Worm (Caenorhabditis elegans) whole organism, mixed stage, embryonic: Measurements from ENCODE around the gene mccc-1.

ENCODE experiments used
- M03D4.4 ChIP-seq: sonication (generic microtip); optimal IDR thresholded peaks from 2 replicates; lab custom pipeline; 2017; ENCODE audit warnings: mild to moderate bottlenecking, missing genetic modification characterization, missing compliant biosample characterization
- bed-3 ChIP-seq: fragments of 200-800 bp; sonication (Bioruptor generic); optimal IDR thresholded peaks from 3 replicates; lab custom pipeline; 2018; ENCODE audit warnings: mild to moderate bottlenecking, missing genetic modification characterization, moderate library complexity, missing compliant biosample characterization
- blmp-1 ChIP-seq: fragments of 150-350 bp; optimal IDR thresholded peaks from 2 replicates; lab custom pipeline; 2014; ENCODE audit warnings: missing biosample characterization, missing genetic modification characterization
- ceh-39 ChIP-seq: fragments of 150-350 bp; optimal IDR thresholded peaks from 2 replicates; lab custom pipeline; 2014; ENCODE audit warnings: missing biosample characterization, missing genetic modification characterization
- ceh-43 ChIP-seq: fragments of 200-800 bp; sonication (Bioruptor generic); optimal IDR thresholded peaks from 2 replicates; lab custom pipeline; 2018; ENCODE audit warnings: mild to moderate bottlenecking, missing genetic modification characterization, moderate library complexity, missing compliant biosample characterization
- ceh-83 ChIP-seq: fragments of 200-800 bp; sonication (Bioruptor generic); optimal IDR thresholded peaks from 2 replicates; lab custom pipeline; 2018; ENCODE audit warnings: mild to moderate bottlenecking, missing genetic modification characterization, missing compliant biosample characterization
- cnd-1 ChIP-seq: fragments of 200-800 bp; sonication (Bioruptor generic); optimal IDR thresholded peaks from 2 replicates; lab custom pipeline; 2018; ENCODE audit warnings: mild to moderate bottlenecking, missing genetic modification characterization, missing compliant biosample characterization
- drap-1 ChIP-seq: fragments of 200-800 bp; sonication (Bioruptor generic); optimal IDR thresholded peaks from 3 replicates; lab custom pipeline; 2018; ENCODE audit warnings: mild to moderate bottlenecking, missing genetic modification characterization, missing compliant biosample characterization
- elt-1 ChIP-seq: sonication (generic microtip); optimal IDR thresholded peaks from 2 replicates; lab custom pipeline; 2017; ENCODE audit warnings: missing genetic modification characterization, mild to moderate bottlenecking, missing compliant biosample characterization, antibody characterized with exemption, moderate library complexity, borderline replicate concordance; ENCODE audit not compliant: insufficient read depth
- flh-1 ChIP-seq: fragments of 200-800 bp; sonication (Bioruptor generic); optimal IDR thresholded peaks from 2 replicates; lab custom pipeline; 2018; ENCODE audit warnings: mild to moderate bottlenecking, missing genetic modification characterization, moderate library complexity, missing compliant biosample characterization
- ham-2 ChIP-seq: fragments of 200-800 bp; sonication (Bioruptor generic); optimal IDR thresholded peaks from 2 replicates; lab custom pipeline; 2018; ENCODE audit warnings: mild to moderate bottlenecking, missing genetic modification characterization, missing compliant biosample characterization
- hlh-1 ChIP-seq: fragments of 150-350 bp; optimal IDR thresholded peaks from 2 replicates; lab custom pipeline; 2014; ENCODE audit warnings: missing biosample characterization, missing genetic modification reagents, missing genetic modification characterization
- lin-13 ChIP-seq: fragments of 150-350 bp; optimal IDR thresholded peaks from 2 replicates; lab custom pipeline; 2014; ENCODE audit warnings: missing biosample characterization, missing genetic modification characterization
- lin-32 ChIP-seq: fragments of 200-800 bp; sonication (Bioruptor generic); optimal IDR thresholded peaks from 2 replicates; lab custom pipeline; 2018; ENCODE audit warnings: mild to moderate bottlenecking, missing genetic modification characterization, missing compliant biosample characterization
- lsy-2 ChIP-seq: fragments of 150-350 bp; optimal IDR thresholded peaks from 2 replicates; lab custom pipeline; 2014; ENCODE audit warnings: missing biosample characterization, missing genetic modification characterization
- mab-5 ChIP-seq: fragments of 150-350 bp; optimal IDR thresholded peaks from 2 replicates; lab custom pipeline; 2014; ENCODE audit warnings: missing biosample characterization, missing genetic modification characterization
- mep-1 ChIP-seq: fragments of 150-350 bp; optimal IDR thresholded peaks from 2 replicates; lab custom pipeline; 2017; ENCODE audit warnings: missing biosample characterization, missing genetic modification reagents, missing genetic modification characterization, inconsistent platforms
- mls-2 ChIP-seq: sonication (generic microtip); optimal IDR thresholded peaks from 2 replicates; lab custom pipeline; 2016; ENCODE audit warnings: mild to moderate bottlenecking, missing genetic modification characterization, moderate library complexity, missing compliant biosample characterization
- nhr-12 ChIP-seq: fragments of 150-350 bp; optimal IDR thresholded peaks from 2 replicates; lab custom pipeline; 2014; ENCODE audit warnings: missing biosample characterization, missing genetic modification characterization
- nhr-237 ChIP-seq: fragments of 150-350 bp; optimal IDR thresholded peaks from 2 replicates; lab custom pipeline; 2014; ENCODE audit warnings: missing biosample characterization, missing genetic modification characterization
- nhr-28 ChIP-seq: fragments of 150-350 bp; optimal IDR thresholded peaks from 2 replicates; lab custom pipeline; 2014; ENCODE audit warnings: missing biosample characterization, missing genetic modification characterization
- nhr-76 ChIP-seq: sonication (generic microtip); optimal IDR thresholded peaks from 2 replicates; lab custom pipeline; 2017; ENCODE audit warnings: missing biosample characterization, missing genetic modification characterization
- pha-4 ChIP-seq: fragments of 150-350 bp; optimal IDR thresholded peaks from 2 replicates; lab custom pipeline; 2018; ENCODE audit warnings: missing biosample characterization, missing genetic modification reagents, missing genetic modification characterization
- sem-2 ChIP-seq: fragments of 200-800 bp; sonication (Bioruptor generic); optimal IDR thresholded peaks from 2 replicates; lab custom pipeline; 2018; ENCODE audit warnings: mild to moderate bottlenecking, missing genetic modification characterization, missing compliant biosample characterization
- snpc-4 ChIP-seq: fragments of 150-350 bp; optimal IDR thresholded peaks from 2 replicates; lab custom pipeline; 2014; ENCODE audit warnings: missing biosample characterization, missing genetic modification characterization
- sptf-1 ChIP-seq: sonication (generic microtip); optimal IDR thresholded peaks from 2 replicates; lab custom pipeline; 2017; ENCODE audit warnings: mild to moderate bottlenecking, missing genetic modification characterization, moderate library complexity, missing compliant biosample characterization
- tbx-8 ChIP-seq: fragments of 200-800 bp; sonication (Bioruptor generic); optimal IDR thresholded peaks from 2 replicates; lab custom pipeline; 2018; ENCODE audit warnings: mild to moderate bottlenecking, missing genetic modification characterization, moderate library complexity, missing compliant biosample characterization
- unc-120 ChIP-seq: sonication (generic microtip); optimal IDR thresholded peaks from 2 replicates; lab custom pipeline; 2017; ENCODE audit warnings: missing genetic modification characterization, missing compliant biosample characterization; ENCODE audit not compliant: poor library complexity, severe bottlenecking
- unc-39 ChIP-seq: fragments of 150-350 bp; optimal IDR thresholded peaks from 2 replicates; lab custom pipeline; 2014; ENCODE audit warnings: missing biosample characterization, missing genetic modification characterization
- zip-8 ChIP-seq: fragments of 150-350 bp; optimal IDR thresholded peaks from 2 replicates; lab custom pipeline; 2014; ENCODE audit warnings: missing biosample characterization, missing genetic modification characterization
- ztf-11 ChIP-seq: fragments of 150-350 bp; optimal IDR thresholded peaks from 2 replicates; lab custom pipeline; 2014; ENCODE audit warnings: missing biosample characterization, missing genetic modification characterization

mccc-1 gene

ce11 chrIV:9858970-9859369, 25.4 kb upstream of the mccc-1 start:
- TF ChIP-seq lsy-2 (no peak), tbx-8 (GFP tag; lab: Kevin White, UChicago) (no peak), nhr-12 (no peak), mab-5 (tag; lab: Kevin White, UChicago) (no peak), elt-1 (no peak), unc-120 (tag; lab: Kevin White, UChicago) (no peak)

ce11 chrIV:9861921-9862320, 22.4 kb upstream of the mccc-1 start, which contains the start of gene K07F5.14:
Gene K07F5.14 (plus strand): TSS chrIV:9862221.
- TF ChIP-seq pha-4 (tag; lab: Kevin White, UChicago): no peak

ce11 chrIV:9863817-9864216, 20.6 kb upstream of the mccc-1 start, which contains the start of gene K07F5.16:
Gene K07F5.16 (plus strand): TSS chrIV:9864117.
- no peak for TF ChIP-seq drap-1 (GFP tag; lab: Kevin White, UChicago)
- TF ChIP-seq M03D4.4 (tag; lab: Kevin White, UChicago): no peak
- no peak for TF ChIP-seq zip-8
- no peak for TF ChIP-seq lin-32 (GFP tag; lab: Kevin White, UChicago)
- TF ChIP-seq nhr-12: no peak
- TF ChIP-seq cnd-1 (tag; lab: Kevin White, UChicago): no peak
- TF ChIP-seq mep-1 (tag; lab: Kevin White, UChicago): no peak
- no peak for TF ChIP-seq blmp-1 (tag; lab: Kevin White, UChicago)
- no peak for TF ChIP-seq nhr-237 (tag; lab: Kevin White, UChicago)
- TF ChIP-seq tbx-8 (GFP tag; lab: Kevin White, UChicago): no peak
- no peak for TF ChIP-seq ham-2 (GFP tag; lab: Kevin White, UChicago)
- TF ChIP-seq flh-1 (GFP tag; lab: Kevin White, UChicago): no peak
- no peak for TF ChIP-seq ztf-11 (tag; lab: Kevin White, UChicago)

- no peak for TF ChIP-seq zip-8
- TF ChIP-seq nhr-12: no peak
- no peak for TF ChIP-seq ceh-39
- TF ChIP-seq ztf-11 (tag; lab: Kevin White, UChicago): no peak
- no peak for TF ChIP-seq unc-39
- TF ChIP-seq, all 35 proteins: peak for 0
These were observed 19.6 kb upstream of the mccc-1 start, which contains the start of the genes K07F5.15 and K07F5.22 for ce11 chrIV:9864778-9865177. Gene K07F5.15 (plus strand): TSS chrIV:9865078. Gene K07F5.22 (plus strand): TSS chrIV:9865078.

- TF ChIP-seq nhr-76 (tag; lab: Kevin White, UChicago) (no peak), ceh-83 (no peak), flh-1 (GFP tag; lab: Kevin White, UChicago) (no peak), bed-3 (no peak), mep-1 (tag; lab: Kevin White, UChicago) (no peak), drap-1 (GFP tag; lab: Kevin White, UChicago) (no peak), nhr-12 (no peak), nhr-28 (tag; lab: Kevin White, UChicago) (no peak), sem-2 (GFP tag; lab: Kevin White, UChicago) (no peak), M03D4.4 (tag; lab: Kevin White, UChicago) (no peak), mls-2 (no peak)
These were observed 17.5 kb upstream of the mccc-1 start for ce11 chrIV:9866865-9867264.

ce11 chrIV:9867915-9868314, 16.5 kb upstream of the mccc-1 start:
- TF ChIP-seq lsy-2 (no peak), drap-1 (GFP tag; lab: Kevin White, UChicago) (no peak), flh-1 (GFP tag; lab: Kevin White, UChicago) (no peak), snpc-4 (tag; lab: Kevin White, UChicago) (no peak), mls-2 (no peak), sptf-1 (tag; lab: Kevin White, UChicago) (no peak), bed-3 (no peak), elt-1 (no peak), hlh-1 (no peak), unc-39 (no peak), ceh-43 (GFP tag; lab: Kevin White, UChicago) (no peak), sem-2 (GFP tag; lab: Kevin White, UChicago) (no peak), mab-5 (tag; lab: Kevin White, UChicago) (no peak), lin-13 (tag; lab: Kevin White, UChicago) (no peak), lin-32 (GFP tag; lab: Kevin White, UChicago) (no peak), pha-4 (tag; lab: Kevin White, UChicago) (no peak), mep-1 (tag; lab: Kevin White, UChicago) (no peak), ceh-83 (no peak), tbx-8 (GFP tag; lab: Kevin White, UChicago) (no peak)
